Fruit fly (Drosophila melanogaster): ENCODE data around the gene Rph.

dm6 chrX:10734763-10735681 lies 22.4 kb downstream of the Rph start:
- no peak for TF ChIP-seq Abd-B (GFP tag; optimal IDR thresholded peaks at IDR 0.05)
- TF ChIP-seq Opbp (GFP tag; IDR thresholded peaks at IDR 0.05; ENCODE audit: partially characterized antibody), result no peak
- no peak for TF ChIP-seq B-H2 (GFP tag; optimal IDR thresholded peaks at IDR 0.05)
- TF ChIP-seq Dad (GFP tag; optimal IDR thresholded peaks at IDR 0.05), result no peak
- TF ChIP-seq so (GFP tag; IDR thresholded peaks at IDR 0.05), result no peak
- no peak for TF ChIP-seq al (GFP tag; IDR thresholded peaks at IDR 0.05)

Data from whole organism, embryonic.